Fruit fly (Drosophila melanogaster) whole organism, embryonic: Measurements from ENCODE around the gene Irbp18.

ENCODE experiments used
- Atf-2 ChIP-seq: fragments of 200-800 bp; sonication (Bioruptor generic); optimal IDR thresholded peaks from 2 replicates; lab custom pipeline; 2016; ENCODE audit warnings: missing biosample characterization, missing genetic modification characterization
- CG1024 ChIP-seq: fragments of 200-800 bp; sonication (Bioruptor generic); IDR thresholded peaks from 2 replicates; pipeline ENCODE4 v1.3.6; 2022; ENCODE audit warnings: missing biosample characterization, missing genetic modification characterization
- CG10274 ChIP-seq: fragments of 200-800 bp; sonication (Bioruptor generic); optimal IDR thresholded peaks from 3 replicates; lab custom pipeline; 2017; ENCODE audit warnings: missing biosample characterization, mild to moderate bottlenecking, missing genetic modification characterization
- CG11695 ChIP-seq: fragments of 200-800 bp; sonication (Bioruptor generic); IDR thresholded peaks from 3 replicates; pipeline ENCODE4 v1.3.6; 2022; ENCODE audit warnings: missing biosample characterization, missing genetic modification characterization
- CG13624 ChIP-seq: fragments of 200-800 bp; sonication (Bioruptor generic); optimal IDR thresholded peaks from 2 replicates; lab custom pipeline; 2016; ENCODE audit warnings: missing biosample characterization, missing genetic modification characterization
- CG14710 ChIP-seq: fragments of 200-800 bp; sonication (Bioruptor generic); optimal IDR thresholded peaks from 3 replicates; lab custom pipeline; 2019; ENCODE audit warnings: missing biosample characterization, mild to moderate bottlenecking, missing genetic modification characterization, moderate library complexity
- CG15514 ChIP-seq: fragments of 200-800 bp; sonication (Bioruptor generic); optimal IDR thresholded peaks from 3 replicates; lab custom pipeline; 2017; ENCODE audit warnings: missing biosample characterization, missing genetic modification characterization, mild to moderate bottlenecking, moderate library complexity, missing genetic modification reagents
- CG15601 ChIP-seq: fragments of 200-800 bp; sonication (Bioruptor generic); optimal IDR thresholded peaks from 3 replicates; lab custom pipeline; 2019; ENCODE audit warnings: missing biosample characterization, mild to moderate bottlenecking, missing genetic modification characterization, moderate library complexity
- CG16779 ChIP-seq: fragments of 200-800 bp; sonication (Bioruptor generic); IDR thresholded peaks from 2 replicates; pipeline ENCODE4 v1.3.6; 2022; ENCODE audit warnings: missing biosample characterization, missing genetic modification characterization
- CG16863 ChIP-seq: fragments of 200-800 bp; sonication (Bioruptor generic); optimal IDR thresholded peaks from 3 replicates; lab custom pipeline; 2016; ENCODE audit warnings: missing biosample characterization, missing genetic modification characterization
- CG3838 ChIP-seq: fragments of 200-800 bp; sonication (Bioruptor generic); optimal IDR thresholded peaks from 3 replicates; lab custom pipeline; 2016; ENCODE audit warnings: missing biosample characterization, missing genetic modification characterization
- CG3995 ChIP-seq: fragments of 200-800 bp; sonication (Bioruptor generic); optimal IDR thresholded peaks from 3 replicates; lab custom pipeline; 2016; ENCODE audit warnings: missing biosample characterization, missing genetic modification characterization
- CG43689 ChIP-seq: fragments of 200-800 bp; sonication (Bioruptor generic); IDR thresholded peaks from 2 replicates; pipeline ENCODE4 v1.3.6; 2022; ENCODE audit warnings: missing biosample characterization, missing genetic modification characterization
- CG5245 ChIP-seq: fragments of 200-800 bp; sonication (Bioruptor generic); optimal IDR thresholded peaks from 3 replicates; lab custom pipeline; 2016; ENCODE audit warnings: missing biosample characterization, missing genetic modification characterization
- CG6654 ChIP-seq: fragments of 200-800 bp; sonication (Bioruptor generic); optimal IDR thresholded peaks from 2 replicates; lab custom pipeline; 2017; ENCODE audit warnings: missing biosample characterization, mild to moderate bottlenecking, missing genetic modification characterization
- CG7556 ChIP-seq: fragments of 200-800 bp; sonication (Bioruptor generic); optimal IDR thresholded peaks from 2 replicates; lab custom pipeline; 2017; ENCODE audit warnings: missing biosample characterization, mild to moderate bottlenecking, missing genetic modification characterization
- CG8388 ChIP-seq: fragments of 200-800 bp; sonication (Bioruptor generic); optimal IDR thresholded peaks from 2 replicates; lab custom pipeline; 2019; ENCODE audit warnings: missing biosample characterization, mild to moderate bottlenecking, missing genetic modification characterization, moderate library complexity
- CG9817 ChIP-seq: fragments of 200-800 bp; sonication (Bioruptor generic); optimal IDR thresholded peaks from 2 replicates; lab custom pipeline; 2018; ENCODE audit warnings: missing biosample characterization, mild to moderate bottlenecking, missing genetic modification characterization, moderate library complexity
- Dad ChIP-seq: fragments of 200-800 bp; sonication (Bioruptor generic); optimal IDR thresholded peaks from 3 replicates; lab custom pipeline; 2016; ENCODE audit warnings: missing biosample characterization, missing genetic modification characterization
- E2f2 ChIP-seq: fragments of 200-800 bp; sonication (Bioruptor generic); IDR thresholded peaks from 2 replicates; pipeline ENCODE4 v1.3.6; 2022; ENCODE audit warnings: missing biosample characterization, missing genetic modification characterization
- ERR ChIP-seq: fragments of 200-800 bp; sonication (Bioruptor generic); optimal IDR thresholded peaks from 2 replicates; lab custom pipeline; 2016; ENCODE audit warnings: missing biosample characterization, missing genetic modification characterization
- Med ChIP-seq: fragments of 200-800 bp; sonication (Bioruptor generic); peaks from one replicate; lab custom pipeline; 2016; ENCODE audit warnings: missing biosample characterization, missing genetic modification characterization, mild to moderate bottlenecking, inconsistent platforms, moderate library complexity
- NFAT ChIP-seq: fragments of 200-800 bp; sonication (Bioruptor generic); IDR thresholded peaks from 2 replicates; pipeline ENCODE4 v1.3.6; 2022; ENCODE audit warnings: missing biosample characterization, missing genetic modification characterization
- Ravus ChIP-seq: fragments of 200-800 bp; sonication (Bioruptor generic); IDR thresholded peaks from 2 replicates; pipeline ENCODE4 v1.3.6; 2022; ENCODE audit warnings: missing biosample characterization, missing genetic modification characterization
- Rx ChIP-seq: fragments of 200-800 bp; sonication (Bioruptor generic); IDR thresholded peaks from 2 replicates; pipeline ENCODE4 v1.3.6; 2022; ENCODE audit warnings: missing biosample characterization, missing genetic modification characterization
- Six4 ChIP-seq: fragments of 200-800 bp; sonication (Bioruptor generic); optimal IDR thresholded peaks from 2 replicates; lab custom pipeline; 2016; ENCODE audit warnings: missing biosample characterization, missing genetic modification characterization
- Ssrp ChIP-seq: fragments of 200-800 bp; sonication (Bioruptor generic); optimal IDR thresholded peaks from 2 replicates; lab custom pipeline; 2018; ENCODE audit warnings: missing biosample characterization, mild to moderate bottlenecking, missing genetic modification characterization, moderate library complexity
- Taf1 ChIP-seq: fragments of 200-800 bp; sonication (Bioruptor generic); IDR thresholded peaks from 2 replicates; pipeline ENCODE4 v1.3.6; 2022; ENCODE audit warnings: missing biosample characterization, missing genetic modification characterization
- cad ChIP-seq: fragments of >200 bp; optimal IDR thresholded peaks from 2 replicates; lab custom pipeline; 2017; ENCODE audit warnings: missing biosample characterization, missing genetic modification characterization
- cas ChIP-seq: fragments of 200-800 bp; sonication (Bioruptor generic); IDR thresholded peaks from 2 replicates; pipeline ENCODE4 v1.3.6; 2022; ENCODE audit warnings: missing biosample characterization, missing genetic modification characterization
- croc ChIP-seq: fragments of 200-800 bp; sonication (Bioruptor generic); conservative IDR thresholded peaks from 3 replicates; pipeline ENCODE4 v1.3.6; 2022; ENCODE audit warnings: missing biosample characterization, missing genetic modification characterization
- cwo ChIP-seq: fragments of 200-800 bp; sonication (Bioruptor generic); optimal IDR thresholded peaks from 3 replicates; lab custom pipeline; 2017; ENCODE audit warnings: missing biosample characterization, missing genetic modification characterization, mild to moderate bottlenecking, moderate library complexity, missing genetic modification reagents
- disco-r ChIP-seq: fragments of 200-800 bp; sonication (Bioruptor generic); optimal IDR thresholded peaks from 2 replicates; lab custom pipeline; 2016; ENCODE audit warnings: missing biosample characterization, missing genetic modification characterization
- dpn ChIP-seq, 2 experiments: fragments of 200-800 bp; sonication (Bioruptor generic); optimal IDR thresholded peaks; 3 replicates each; lab custom pipeline; 2016; ENCODE audit warnings: missing biosample characterization in 2 of 2, missing genetic modification characterization in 2 of 2
- ewg ChIP-seq: fragments of 200-800 bp; sonication (Bioruptor generic); optimal IDR thresholded peaks from 3 replicates; lab custom pipeline; 2017; ENCODE audit warnings: mild to moderate bottlenecking, missing biosample characterization, missing genetic modification reagents, missing genetic modification characterization
- fd3F ChIP-seq: fragments of 200-800 bp; sonication (Bioruptor generic); optimal IDR thresholded peaks from 2 replicates; lab custom pipeline; 2018; ENCODE audit warnings: missing biosample characterization, mild to moderate bottlenecking, missing genetic modification characterization, moderate library complexity
- h ChIP-seq: fragments of >200 bp; optimal IDR thresholded peaks from 2 replicates; lab custom pipeline; 2017
- inv ChIP-seq: fragments of 200-800 bp; sonication (Bioruptor generic); IDR thresholded peaks from 2 replicates; pipeline ENCODE4 v1.3.6; 2022; ENCODE audit warnings: missing biosample characterization, missing genetic modification characterization; ENCODE audit not compliant: partially characterized antibody
- jing ChIP-seq: fragments of 200-800 bp; sonication (Bioruptor generic); optimal IDR thresholded peaks from 2 replicates; lab custom pipeline; 2018; ENCODE audit warnings: missing biosample characterization, mild to moderate bottlenecking, missing genetic modification characterization
- jumu ChIP-seq: fragments of 200-800 bp; sonication (Bioruptor generic); optimal IDR thresholded peaks from 3 replicates; lab custom pipeline; 2016; ENCODE audit warnings: missing biosample characterization, missing genetic modification characterization
- nerfin-1 ChIP-seq: fragments of 200-800 bp; sonication (Bioruptor generic); optimal IDR thresholded peaks from 3 replicates; lab custom pipeline; 2019; ENCODE audit warnings: missing biosample characterization, mild to moderate bottlenecking, missing genetic modification characterization, moderate library complexity
- psq ChIP-seq: fragments of 200-800 bp; sonication (Bioruptor generic); optimal IDR thresholded peaks from 2 replicates; lab custom pipeline; 2017; ENCODE audit warnings: missing biosample characterization, missing genetic modification characterization
- ranshi ChIP-seq: fragments of 200-800 bp; sonication (Bioruptor generic); IDR thresholded peaks from 2 replicates; pipeline ENCODE4 v1.3.6; 2022; ENCODE audit warnings: missing biosample characterization, missing genetic modification characterization
- sc ChIP-seq, 3 experiments: fragments of >200 bp in 2 of 3; fragments of 200-800 bp in 1 of 3; sonication (Bioruptor generic) in 1 of 3; optimal IDR thresholded peaks; 2 replicates in 2 of 3; 3 replicates in 1 of 3; lab custom pipeline; 2017; ENCODE audit warnings: mild to moderate bottlenecking in 1 of 3, missing biosample characterization in 1 of 3, missing genetic modification characterization in 1 of 3, missing genetic modification reagents in 1 of 3
- sd ChIP-seq: fragments of 200-800 bp; sonication (Bioruptor generic); optimal IDR thresholded peaks from 3 replicates; lab custom pipeline; 2018; ENCODE audit warnings: missing biosample characterization, mild to moderate bottlenecking, missing genetic modification characterization, moderate library complexity
- so ChIP-seq: fragments of 200-800 bp; sonication (Bioruptor generic); IDR thresholded peaks from 3 replicates; pipeline ENCODE4 v1.3.6; 2022; ENCODE audit warnings: missing biosample characterization, missing genetic modification characterization
- tgo ChIP-seq: fragments of 200-800 bp; sonication (Bioruptor generic); IDR thresholded peaks from 3 replicates; pipeline ENCODE4 v1.3.6; 2022; ENCODE audit warnings: missing biosample characterization, missing genetic modification characterization
- tin ChIP-seq: fragments of 200-800 bp; sonication (Bioruptor generic); optimal IDR thresholded peaks from 3 replicates; lab custom pipeline; 2016; ENCODE audit warnings: missing biosample characterization, missing genetic modification characterization
- tna ChIP-seq: fragments of 200-800 bp; sonication (Bioruptor generic); IDR thresholded peaks from 2 replicates; pipeline ENCODE4 v1.3.6; 2022; ENCODE audit warnings: missing biosample characterization, missing genetic modification characterization; ENCODE audit not compliant: partially characterized antibody
- ttk ChIP-seq: fragments of 200-800 bp; sonication (Bioruptor generic); IDR thresholded peaks from 2 replicates; pipeline ENCODE4 v2.1.2; 2022; ENCODE audit warnings: missing biosample characterization, missing genetic modification characterization
- vfl ChIP-seq: fragments of 200-800 bp; sonication (Bioruptor generic); optimal IDR thresholded peaks from 2 replicates; lab custom pipeline; 2016; ENCODE audit warnings: missing biosample characterization, missing genetic modification characterization
- zf30C ChIP-seq: fragments of 200-800 bp; sonication (Bioruptor generic); optimal IDR thresholded peaks from 3 replicates; lab custom pipeline; 2018; ENCODE audit warnings: missing biosample characterization, mild to moderate bottlenecking, missing genetic modification characterization

The Irbp18 gene

dm6 chr3L:11049414-11049813, 48.6 kb downstream of the Irbp18 start (continued):
- no peak for TF ChIP-seq Dad (GFP tag; lab: Kevin White, UChicago)
- TF ChIP-seq vfl: no peak
- TF ChIP-seq h (lab: Kevin White, UChicago): no peak
- TF ChIP-seq so (GFP tag; lab: Robert Waterston, UW): no peak
- no peak for TF ChIP-seq cad
- no peak for TF ChIP-seq ttk (GFP tag; lab: Robert Waterston, UW)
- TF ChIP-seq disco-r: no peak
- no peak for TF ChIP-seq Six4 (GFP tag; lab: Kevin White, UChicago)
- no peak for TF ChIP-seq sc (optimal IDR thresholded peaks at IDR 0.05; lab: Kevin White, UChicago)
- no peak for TF ChIP-seq sc (GFP tag; optimal IDR thresholded peaks at IDR 0.05; lab: Kevin White, UChicago)
- no peak for TF ChIP-seq cas (GFP tag; lab: Robert Waterston, UW)
- no peak for TF ChIP-seq Taf1
- no peak for TF ChIP-seq tgo (GFP tag; lab: Robert Waterston, UW)
- no peak for TF ChIP-seq Ssrp (tag; lab: Kevin White, UChicago)
- TF ChIP-seq CG1024 (GFP tag; lab: Robert Waterston, UW): no peak
- no peak for TF ChIP-seq CG43689 (GFP tag; lab: Robert Waterston, UW)
- TF ChIP-seq CG8388 (GFP tag; lab: Kevin White, UChicago): no peak
- no peak for TF ChIP-seq CG5245 (GFP tag; lab: Kevin White, UChicago)
- no peak for TF ChIP-seq E2f2 (GFP tag; lab: Robert Waterston, UW)
- TF ChIP-seq CG3995 (GFP tag; lab: Kevin White, UChicago): peak; percentile 4
- no peak for TF ChIP-seq tna (GFP tag; lab: Robert Waterston, UW)
- peak; percentile 42 for TF ChIP-seq Med (GFP tag; lab: Kevin White, UChicago)
- TF ChIP-seq CG6654 (GFP tag; lab: Kevin White, UChicago): no peak
- TF ChIP-seq tin (GFP tag; lab: Kevin White, UChicago): no peak
- TF ChIP-seq CG16779: peak; percentile 59; the same call in 1 of the 2 replicates
- TF ChIP-seq psq (GFP tag; lab: Kevin White, UChicago): no peak
- no peak for TF ChIP-seq jing (GFP tag; lab: Kevin White, UChicago)
- no peak for TF ChIP-seq sd
- peak in 1 of 2 experiments; percentile 16 for TF ChIP-seq dpn (GFP tag; optimal IDR thresholded peaks at IDR 0.05; lab: Kevin White, UChicago)
- no peak for TF ChIP-seq zf30C (GFP tag; lab: Kevin White, UChicago)
- TF ChIP-seq CG10274 (GFP tag; lab: Kevin White, UChicago): no peak
- no peak for TF ChIP-seq CG15601 (tag; lab: Kevin White, UChicago)
- no peak for TF ChIP-seq CG9817
- no peak for TF ChIP-seq CG13624 (GFP tag; lab: Kevin White, UChicago)
- TF ChIP-seq Atf-2 (GFP tag; lab: Kevin White, UChicago): no peak
- no peak for TF ChIP-seq CG14710
- no peak for TF ChIP-seq ranshi (GFP tag; lab: Robert Waterston, UW)
- TF ChIP-seq Rx (GFP tag; lab: Robert Waterston, UW): no peak
- no peak for TF ChIP-seq ERR
- peak; percentile 18 for TF ChIP-seq fd3F (GFP tag; lab: Kevin White, UChicago)
- no peak for TF ChIP-seq nerfin-1 (tag; lab: Kevin White, UChicago)
- TF ChIP-seq ewg (GFP tag; lab: Kevin White, UChicago): no peak
- no peak for TF ChIP-seq NFAT (GFP tag; lab: Robert Waterston, UW)
- peak; percentile 72 for TF ChIP-seq CG15514
- TF ChIP-seq croc (GFP tag; lab: Robert Waterston, UW): no peak
- no peak for TF ChIP-seq CG16863 (GFP tag; lab: Kevin White, UChicago)
- no peak for TF ChIP-seq inv
- no peak for TF ChIP-seq Ravus (GFP tag; lab: Robert Waterston, UW)
- no peak for TF ChIP-seq jumu
- peak; percentile 8 for TF ChIP-seq cwo (GFP tag; lab: Kevin White, UChicago)
- no peak for TF ChIP-seq CG7556 (GFP tag; lab: Kevin White, UChicago)
- TF ChIP-seq CG11695: no peak
- no peak for TF ChIP-seq CG3838 (GFP tag; lab: Kevin White, UChicago)
